Worm (Caenorhabditis elegans) whole organism, late embryonic: ENCODE results near the gene rpi-2.

Source experiments
- C08G9.2 ChIP-seq: sonication (generic microtip); optimal IDR thresholded peaks from 2 replicates; lab custom pipeline; 2016; ENCODE audit warnings: mild to moderate bottlenecking, missing genetic modification characterization, moderate library complexity, missing compliant biosample characterization
- K09A11.1 ChIP-seq: sonication (generic microtip); optimal IDR thresholded peaks from 2 replicates; lab custom pipeline; 2017; ENCODE audit warnings: antibody characterized with exemption, mild to moderate bottlenecking, missing genetic modification characterization, missing compliant biosample characterization; ENCODE audit not compliant: insufficient read depth
- T23F11.4 ChIP-seq: fragments of 200-800 bp; sonication (Bioruptor generic); optimal IDR thresholded peaks from 2 replicates; lab custom pipeline; 2018; ENCODE audit warnings: mild to moderate bottlenecking, missing genetic modification characterization, missing compliant biosample characterization
- Y22D7AL.16 ChIP-seq: sonication (generic microtip); optimal IDR thresholded peaks from 2 replicates; lab custom pipeline; 2016; ENCODE audit warnings: missing genetic modification characterization, missing compliant biosample characterization
- ama-1 ChIP-seq: fragments of 150-350 bp; optimal IDR thresholded peaks from 2 replicates; lab custom pipeline; 2014
- ceh-14 ChIP-seq: sonication (generic microtip); optimal IDR thresholded peaks from 2 replicates; lab custom pipeline; 2016; ENCODE audit warnings: missing genotype, missing genetic modification characterization, missing compliant biosample characterization
- ceh-18 ChIP-seq: sonication (generic microtip); optimal IDR thresholded peaks from 2 replicates; lab custom pipeline; 2016; ENCODE audit warnings: missing genetic modification characterization, missing compliant biosample characterization
- ceh-19 ChIP-seq: fragments of 200-800 bp; sonication (Bioruptor generic); optimal IDR thresholded peaks from 2 replicates; lab custom pipeline; 2018; ENCODE audit warnings: mild to moderate bottlenecking, missing genetic modification characterization, missing compliant biosample characterization
- ceh-2 ChIP-seq: sonication (generic microtip); optimal IDR thresholded peaks from 2 replicates; lab custom pipeline; 2016; ENCODE audit warnings: missing genotype, missing genetic modification characterization, missing compliant biosample characterization
- ceh-22 ChIP-seq: sonication (generic microtip); optimal IDR thresholded peaks from 2 replicates; lab custom pipeline; 2017; ENCODE audit warnings: missing biosample characterization, missing genetic modification characterization
- ceh-31 ChIP-seq: sonication (generic microtip); optimal IDR thresholded peaks from 2 replicates; lab custom pipeline; 2016; ENCODE audit warnings: missing genetic modification characterization, missing compliant biosample characterization
- ceh-45 ChIP-seq: fragments of 200-800 bp; sonication (Bioruptor generic); IDR thresholded peaks from 2 replicates; pipeline ENCODE4 v1.3.6; 2022; ENCODE audit warnings: missing genetic modification reagents, missing genetic modification characterization, missing compliant biosample characterization
- ceh-48 ChIP-seq: sonication (generic microtip); optimal IDR thresholded peaks from 2 replicates; lab custom pipeline; 2016; ENCODE audit warnings: missing genetic modification characterization, inconsistent platforms, missing compliant biosample characterization
- ceh-6 ChIP-seq: fragments of 200-800 bp; sonication (Bioruptor generic); optimal IDR thresholded peaks from 2 replicates; lab custom pipeline; 2018; ENCODE audit warnings: mild to moderate bottlenecking, missing genetic modification characterization, missing compliant biosample characterization
- ceh-9 ChIP-seq: sonication (generic microtip); optimal IDR thresholded peaks from 2 replicates; lab custom pipeline; 2016; ENCODE audit warnings: mild to moderate bottlenecking, missing genetic modification characterization, inconsistent platforms, missing compliant biosample characterization
- dmd-4 ChIP-seq: sonication (generic microtip); optimal IDR thresholded peaks from 2 replicates; lab custom pipeline; 2016; ENCODE audit warnings: borderline replicate concordance, missing genetic modification characterization, missing compliant biosample characterization
- elt-4 ChIP-seq: sonication (generic microtip); optimal IDR thresholded peaks from 2 replicates; lab custom pipeline; 2016; ENCODE audit warnings: missing genetic modification characterization, missing compliant biosample characterization
- ets-4 ChIP-seq: sonication (generic microtip); optimal IDR thresholded peaks from 2 replicates; lab custom pipeline; 2016; ENCODE audit warnings: missing genetic modification characterization, missing compliant biosample characterization
- eyg-1 ChIP-seq: sonication (generic microtip); optimal IDR thresholded peaks from 2 replicates; lab custom pipeline; 2016; ENCODE audit warnings: missing genotype, missing genetic modification characterization, missing compliant biosample characterization
- fkh-10 ChIP-seq: fragments of 150-350 bp; optimal IDR thresholded peaks from 2 replicates; lab custom pipeline; 2014; ENCODE audit warnings: missing biosample characterization, missing genetic modification reagents, missing genetic modification characterization
- hlh-30 ChIP-seq: sonication (generic microtip); optimal IDR thresholded peaks from 2 replicates; lab custom pipeline; 2017; ENCODE audit warnings: antibody characterized with exemption, missing genetic modification characterization, missing compliant biosample characterization; ENCODE audit not compliant: insufficient read depth
- hlh-6 ChIP-seq: sonication (generic microtip); optimal IDR thresholded peaks from 2 replicates; lab custom pipeline; 2016; ENCODE audit warnings: missing genotype, missing genetic modification characterization, missing compliant biosample characterization
- lim-6 ChIP-seq: sonication (generic microtip); optimal IDR thresholded peaks from 2 replicates; lab custom pipeline; 2016; ENCODE audit warnings: missing genetic modification characterization, missing compliant biosample characterization
- madf-2 ChIP-seq: sonication (generic microtip); optimal IDR thresholded peaks from 2 replicates; lab custom pipeline; 2017; ENCODE audit warnings: missing genetic modification characterization, missing compliant biosample characterization
- mec-3 ChIP-seq: sonication (generic microtip); optimal IDR thresholded peaks from 2 replicates; lab custom pipeline; 2016; ENCODE audit warnings: borderline replicate concordance, missing genetic modification characterization, missing compliant biosample characterization
- nhr-11 ChIP-seq: fragments of 150-350 bp; optimal IDR thresholded peaks from 2 replicates; lab custom pipeline; 2014; ENCODE audit warnings: missing biosample characterization, missing genetic modification characterization
- nhr-232 ChIP-seq: sonication (generic microtip); optimal IDR thresholded peaks from 2 replicates; lab custom pipeline; 2016; ENCODE audit warnings: missing genetic modification characterization, missing compliant biosample characterization
- npax-4 ChIP-seq: sonication (generic microtip); optimal IDR thresholded peaks from 2 replicates; lab custom pipeline; 2016; ENCODE audit warnings: missing genetic modification characterization, missing compliant biosample characterization
- odd-2 ChIP-seq: sonication (generic microtip); optimal IDR thresholded peaks from 2 replicates; lab custom pipeline; 2017; ENCODE audit warnings: antibody characterized with exemption, mild to moderate bottlenecking, missing genetic modification characterization, missing compliant biosample characterization
- pat-9 ChIP-seq: fragments of 200-800 bp; sonication (Bioruptor generic); optimal IDR thresholded peaks from 2 replicates; lab custom pipeline; 2018; ENCODE audit warnings: mild to moderate bottlenecking, missing genetic modification characterization, moderate library complexity, missing compliant biosample characterization
- pha-4 ChIP-seq: fragments of 150-350 bp; optimal IDR thresholded peaks from 2 replicates; lab custom pipeline; 2018; ENCODE audit warnings: missing biosample characterization, missing genetic modification reagents, missing genetic modification characterization
- pqm-1 ChIP-seq: sonication (generic microtip); optimal IDR thresholded peaks from 2 replicates; lab custom pipeline; 2016; ENCODE audit warnings: missing genetic modification characterization, missing compliant biosample characterization
- pros-1 ChIP-seq: fragments of 150-350 bp; optimal IDR thresholded peaks from 2 replicates; lab custom pipeline; 2014; ENCODE audit warnings: missing biosample characterization, missing genetic modification reagents, missing genetic modification characterization
- ref-2 ChIP-seq: sonication (generic microtip); optimal IDR thresholded peaks from 2 replicates; lab custom pipeline; 2016; ENCODE audit warnings: missing genetic modification characterization, missing compliant biosample characterization
- rnt-1 ChIP-seq: sonication (generic microtip); optimal IDR thresholded peaks from 2 replicates; lab custom pipeline; 2016; ENCODE audit warnings: missing genetic modification characterization, missing compliant biosample characterization
- sdc-2 ChIP-seq: sonication (generic microtip); optimal IDR thresholded peaks from 2 replicates; lab custom pipeline; 2016; ENCODE audit warnings: missing genotype, missing genetic modification characterization, missing compliant biosample characterization
- sox-2 ChIP-seq: fragments of 200-800 bp; sonication (Bioruptor generic); IDR thresholded peaks from 2 replicates; pipeline ENCODE4 v1.3.6; 2022; ENCODE audit warnings: missing genetic modification reagents, missing genetic modification characterization, missing compliant biosample characterization
- tbx-2 ChIP-seq: sonication (generic microtip); optimal IDR thresholded peaks from 2 replicates; lab custom pipeline; 2016; ENCODE audit warnings: missing genetic modification characterization, missing compliant biosample characterization
- unc-3 ChIP-seq, 2 experiments: fragments of 200-800 bp in 1 of 2; sonication (Bioruptor generic) in 1 of 2; sonication (generic microtip) in 1 of 2; conservative IDR thresholded peaks in 1 of 2; optimal IDR thresholded peaks in 1 of 2; 2 replicates each; pipeline versions ENCODE4 v1.3.6 to Lab custom; 2016 to 2022; ENCODE audit warnings: missing compliant biosample characterization in 2 of 2, missing genetic modification characterization in 2 of 2, missing genetic modification reagents in 1 of 2
- unc-42 ChIP-seq: sonication (generic microtip); optimal IDR thresholded peaks from 2 replicates; lab custom pipeline; 2016; ENCODE audit warnings: missing genotype, missing genetic modification characterization, missing compliant biosample characterization
- unc-86 ChIP-seq: sonication (generic microtip); optimal IDR thresholded peaks from 2 replicates; lab custom pipeline; 2016; ENCODE audit warnings: missing genetic modification characterization, missing compliant biosample characterization
- zip-5 ChIP-seq: sonication (generic microtip); optimal IDR thresholded peaks from 2 replicates; lab custom pipeline; 2016; ENCODE audit warnings: missing genetic modification characterization, missing compliant biosample characterization
- ztf-16 ChIP-seq: sonication (generic microtip); optimal IDR thresholded peaks from 2 replicates; lab custom pipeline; 2017; ENCODE audit warnings: missing genetic modification characterization, missing compliant biosample characterization

rpi-2 gene

DNA sequence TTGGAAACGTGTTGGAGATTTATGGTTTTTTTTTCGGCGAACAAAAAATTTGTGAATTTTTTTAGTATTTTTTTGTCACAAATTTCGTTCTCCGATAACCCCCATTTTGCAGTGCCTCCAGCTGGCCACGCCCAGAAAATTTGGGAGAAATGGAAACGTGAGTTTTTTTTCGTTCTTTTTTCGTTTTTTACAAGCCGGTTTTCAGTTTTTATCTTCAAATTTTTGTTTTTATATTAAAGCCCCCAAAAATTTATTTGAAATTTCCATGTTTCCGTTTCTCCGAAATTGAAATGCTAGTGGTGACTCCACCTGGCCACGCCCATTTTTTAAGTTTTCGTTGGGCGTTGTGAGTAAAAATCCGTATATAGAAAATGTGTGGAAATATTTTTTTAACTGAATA lies 23.9 kb upstream of the rpi-2 start (continued):
- TF ChIP-seq unc-3 (GFP tag; conservative IDR thresholded peaks at IDR 0.05; lab: Robert Waterston, UW) (no peak), unc-3 (tag; optimal IDR thresholded peaks at IDR 0.05; lab: Kevin White, UChicago) (peak; percentile 78), ref-2 (tag; lab: Kevin White, UChicago) (peak; percentile 94), ets-4 (tag; lab: Kevin White, UChicago) (peak; percentile 77), zip-5 (tag; lab: Kevin White, UChicago) (peak; percentile 89), npax-4 (tag; lab: Kevin White, UChicago) (no peak), elt-4 (tag; lab: Kevin White, UChicago) (no peak), odd-2 (no peak), ceh-14 (tag; lab: Kevin White, UChicago) (peak; percentile 92), K09A11.1 (tag; lab: Kevin White, UChicago) (no peak), dmd-4 (tag; lab: Kevin White, UChicago) (peak; percentile 82), pha-4 (tag; lab: Kevin White, UChicago) (no peak), eyg-1 (tag; lab: Kevin White, UChicago) (no peak), mec-3 (peak; percentile 78), C08G9.2 (tag; lab: Kevin White, UChicago) (peak; percentile 90), nhr-11 (no peak), sox-2 (GFP tag; lab: Robert Waterston, UW) (no peak), unc-42 (tag; lab: Kevin White, UChicago) (no peak), sdc-2 (peak; percentile 58), ama-1 (lab: Kevin White, UChicago) (no peak), pqm-1 (tag; lab: Kevin White, UChicago) (peak; percentile 15)

DNA sequence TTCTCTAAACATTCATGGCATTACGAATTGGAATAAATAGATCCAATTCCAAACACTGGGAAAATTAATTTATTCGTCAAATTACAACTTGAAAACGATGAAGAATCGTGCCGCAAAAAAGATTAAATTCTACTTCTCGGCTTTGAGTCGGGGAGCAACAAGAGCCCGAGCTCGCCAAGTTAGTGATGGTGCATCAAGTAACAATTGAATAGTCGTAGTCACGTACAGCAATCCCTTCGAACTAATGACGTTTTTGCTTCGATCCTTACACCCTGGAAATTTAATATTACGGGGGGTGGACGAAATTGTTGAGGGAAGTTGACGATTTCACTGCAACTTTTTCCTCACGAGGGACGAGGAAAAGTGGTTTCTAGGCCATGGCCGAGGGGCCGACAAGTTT lies 19.4 kb upstream of the rpi-2 start:
- TF ChIP-seq tbx-2 (tag; lab: Kevin White, UChicago), result no peak
- no peak for TF ChIP-seq pros-1 (tag; lab: Kevin White, UChicago)
- TF ChIP-seq ceh-6, result no peak
- TF ChIP-seq unc-42 (tag; lab: Kevin White, UChicago), result peak; percentile 80
- no peak for TF ChIP-seq ceh-31 (tag; lab: Kevin White, UChicago)
- TF ChIP-seq pat-9, result no peak
- TF ChIP-seq unc-86, result no peak

DNA sequence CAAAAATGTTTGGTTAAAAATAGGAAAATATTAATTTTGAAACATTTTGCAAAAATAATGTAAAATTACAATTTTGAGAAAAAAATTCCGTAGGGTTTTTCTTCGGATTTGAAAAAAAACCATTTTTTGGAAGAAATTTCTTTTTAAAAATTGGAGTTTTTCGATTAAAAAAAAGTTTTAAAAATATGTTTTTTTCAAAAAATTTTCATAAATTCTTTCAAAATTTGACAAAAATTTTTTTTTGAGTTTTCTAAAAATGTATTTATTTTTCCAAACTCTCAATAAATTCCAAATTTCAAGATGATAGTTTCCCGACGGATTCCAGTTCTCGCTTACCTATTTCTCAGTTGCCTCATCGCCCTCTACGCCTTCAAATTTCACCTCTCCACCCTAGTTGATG lies 11.5 kb upstream of the rpi-2 start, which contains the start of gene bus-2:
Gene bus-2 (plus strand): TSS at position 301 of the 400 bp plus-strand sequence.
- no peak for TF ChIP-seq hlh-6
- TF ChIP-seq ztf-16 (tag; lab: Kevin White, UChicago), result no peak
- TF ChIP-seq unc-3 (GFP tag; conservative IDR thresholded peaks at IDR 0.05; lab: Robert Waterston, UW), result no peak
- TF ChIP-seq unc-3 (tag; optimal IDR thresholded peaks at IDR 0.05; lab: Kevin White, UChicago), result no peak
- no peak for TF ChIP-seq ceh-18 (tag; lab: Kevin White, UChicago)
- no peak for TF ChIP-seq ceh-19 (GFP tag; lab: Kevin White, UChicago)
- no peak for TF ChIP-seq ceh-6
- TF ChIP-seq ama-1 (lab: Kevin White, UChicago), result no peak
- TF ChIP-seq tbx-2 (tag; lab: Kevin White, UChicago), result no peak
- TF ChIP-seq rnt-1 (tag; lab: Kevin White, UChicago), result no peak
- no peak for TF ChIP-seq lim-6
- no peak for TF ChIP-seq ceh-22 (tag; lab: Kevin White, UChicago)
- no peak for TF ChIP-seq fkh-10
- TF ChIP-seq, all 69 proteins: peak for 0

DNA sequence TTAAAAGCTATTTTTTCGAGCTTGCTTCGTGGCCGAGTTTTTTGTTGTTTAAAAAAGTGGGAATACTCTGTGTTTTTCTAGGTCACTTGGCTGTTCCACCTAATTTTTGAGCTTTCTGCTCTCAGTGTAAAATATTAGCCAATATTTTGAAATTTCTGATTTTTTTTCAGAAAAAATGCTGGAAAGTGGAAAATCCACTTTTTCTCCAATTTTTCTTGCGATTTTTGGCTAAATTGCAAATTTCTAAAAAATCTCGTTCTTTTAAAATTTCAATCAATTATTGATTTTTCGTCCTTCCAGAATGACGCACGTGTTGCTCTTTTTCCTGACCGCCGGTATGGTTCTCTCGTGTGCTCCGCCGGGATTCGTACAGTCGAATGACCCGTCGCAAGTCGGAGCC lies 4.1 kb upstream of the rpi-2 start, which contains the start of gene K08D12.4:
Gene K08D12.4 (plus strand): TSS at position 301 of the 400 bp plus-strand sequence.
- no peak for TF ChIP-seq nhr-232
- TF ChIP-seq hlh-30 (tag; lab: Kevin White, UChicago), result no peak
- no peak for TF ChIP-seq odd-2
- no peak for TF ChIP-seq lim-6
- TF ChIP-seq ceh-45 (GFP tag; lab: Robert Waterston, UW), result no peak
- no peak for TF ChIP-seq ama-1 (lab: Kevin White, UChicago)
- TF ChIP-seq ceh-9 (tag; lab: Kevin White, UChicago), result no peak
- TF ChIP-seq ceh-2, result no peak
- no peak for TF ChIP-seq ceh-19 (GFP tag; lab: Kevin White, UChicago)
- no peak for TF ChIP-seq sox-2 (GFP tag; lab: Robert Waterston, UW)
- TF ChIP-seq Y22D7AL.16, result no peak
- no peak for TF ChIP-seq T23F11.4 (GFP tag; lab: Kevin White, UChicago)
- TF ChIP-seq madf-2, result no peak
- no peak for TF ChIP-seq ceh-48 (tag; lab: Kevin White, UChicago)
- no peak for TF ChIP-seq unc-42 (tag; lab: Kevin White, UChicago)
- no peak for TF ChIP-seq nhr-11
- TF ChIP-seq ceh-31 (tag; lab: Kevin White, UChicago), result no peak
- no peak for TF ChIP-seq ztf-16 (tag; lab: Kevin White, UChicago)
- no peak for TF ChIP-seq ceh-6
